Worm (Caenorhabditis elegans): Measurements from ENCODE around the gene M04D8.7.
"Not testable (repeated sequence)": the region's sequence is repeated elsewhere in the genome, so short reads cannot be mapped to it uniquely, and the experiment has no call there.

DNA sequence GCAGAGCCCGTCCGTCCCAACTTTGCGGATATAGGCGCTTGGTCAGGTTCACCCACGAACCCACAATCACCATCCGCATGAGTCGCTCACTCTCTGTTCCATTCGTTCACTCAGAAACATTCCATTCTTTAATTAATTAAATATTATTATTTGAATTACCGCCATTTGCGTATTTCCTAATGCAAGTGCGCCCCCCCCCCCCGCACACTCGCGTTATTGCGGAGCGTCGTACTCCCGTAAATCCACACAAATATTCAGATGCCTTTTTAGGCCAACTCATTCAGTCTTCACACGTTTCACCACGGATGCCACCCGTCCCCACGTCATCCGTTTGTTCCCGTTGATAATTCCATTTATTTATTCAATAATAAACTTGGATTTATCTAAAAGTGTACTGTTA, 13.1 kb downstream of the M04D8.7 start, which contains the start of gene T16G12.3:
- not testable (repeated sequence) for TF ChIP-seq aly-2 (tag; optimal IDR thresholded peaks at IDR 0.05); elt-3 (tag; optimal IDR thresholded peaks at IDR 0.05); unc-62 (GFP tag; optimal IDR thresholded peaks at IDR 0.05); fos-1 (tag; optimal IDR thresholded peaks at IDR 0.05)
